Worm (Caenorhabditis elegans) whole organism, L1 larva: ENCODE measurements around the gene trpp-9.

ENCODE experiments used
- C04F5.9 ChIP-seq: sonication (generic microtip); optimal IDR thresholded peaks from 2 replicates; lab custom pipeline; 2016; ENCODE audit warnings: missing genetic modification characterization, missing compliant biosample characterization
- C16A3.4 ChIP-seq: fragments of 150-350 bp; optimal IDR thresholded peaks from 2 replicates; lab custom pipeline; 2014; ENCODE audit warnings: missing biosample characterization, missing genetic modification characterization
- C34B4.2 ChIP-seq: sonication (generic microtip); optimal IDR thresholded peaks from 2 replicates; lab custom pipeline; 2017; ENCODE audit warnings: mild to moderate bottlenecking, missing genetic modification characterization, missing compliant biosample characterization
- Y116A8C.19 ChIP-seq: sonication (generic microtip); optimal IDR thresholded peaks from 2 replicates; lab custom pipeline; 2016; ENCODE audit warnings: missing compliant biosample characterization, missing genetic modification characterization, borderline replicate concordance
- aha-1 ChIP-seq: fragments of 150-350 bp; optimal IDR thresholded peaks from 2 replicates; lab custom pipeline; 2014; ENCODE audit warnings: missing biosample characterization, missing genetic modification characterization
- blmp-1 ChIP-seq: fragments of 150-350 bp; optimal IDR thresholded peaks from 2 replicates; lab custom pipeline; 2014; ENCODE audit warnings: missing biosample characterization, missing genetic modification characterization
- ceh-63 ChIP-seq: fragments of 200-800 bp; sonication (Bioruptor generic); optimal IDR thresholded peaks from 2 replicates; lab custom pipeline; 2018; ENCODE audit warnings: mild to moderate bottlenecking, missing genetic modification characterization, missing compliant biosample characterization
- ceh-82 ChIP-seq, 3 experiments: fragments of 150-350 bp in 1 of 3; sonication (generic microtip) in 2 of 3; optimal IDR thresholded peaks; 2 replicates each; lab custom pipeline; 2014 to 2017; ENCODE audit warnings: missing biosample characterization in 3 of 3, missing genetic modification characterization in 3 of 3
- ceh-88 ChIP-seq: fragments of 200-800 bp; sonication (Bioruptor generic); IDR thresholded peaks from 2 replicates; pipeline ENCODE4 v1.3.6; 2022; ENCODE audit warnings: missing genetic modification characterization, missing compliant biosample characterization
- dpl-1 ChIP-seq, 3 experiments: fragments of 150-350 bp in 2 of 3; sonication (generic microtip) in 1 of 3; optimal IDR thresholded peaks; 2 replicates each; lab custom pipeline; 2014 to 2017; ENCODE audit warnings: missing biosample characterization in 3 of 3, missing genetic modification characterization in 3 of 3, missing genetic modification reagents in 3 of 3
- dsc-1 ChIP-seq: sonication (generic microtip); optimal IDR thresholded peaks from 2 replicates; lab custom pipeline; 2016; ENCODE audit warnings: mild to moderate bottlenecking, missing genetic modification characterization, missing compliant biosample characterization
- efl-1 ChIP-seq, 4 experiments: fragments of 150-350 bp; optimal IDR thresholded peaks in 3 of 4; peaks in 1 of 4; 1 replicate in 1 of 4; 2 replicates in 3 of 4; lab custom pipeline; 2014; ENCODE audit warnings: missing biosample characterization in 2 of 4, missing genetic modification characterization in 2 of 4, missing genetic modification reagents in 2 of 4
- efl-3 ChIP-seq: fragments of 200-800 bp; sonication (Bioruptor generic); optimal IDR thresholded peaks from 2 replicates; lab custom pipeline; 2018; ENCODE audit warnings: mild to moderate bottlenecking, missing genetic modification characterization, missing compliant biosample characterization
- egl-13 ChIP-seq: sonication (generic microtip); optimal IDR thresholded peaks from 2 replicates; lab custom pipeline; 2016; ENCODE audit warnings: missing genotype, missing genetic modification reagents, missing genetic modification characterization, missing compliant biosample characterization
- egl-27 ChIP-seq, 2 experiments: fragments of 150-350 bp in 1 of 2; sonication (generic microtip); optimal IDR thresholded peaks; 3 replicates each; lab custom pipeline; 2017 to 2018; ENCODE audit warnings: missing biosample characterization in 2 of 2, missing genetic modification characterization in 2 of 2, missing genetic modification reagents in 2 of 2
- elt-3 ChIP-seq, 6 experiments: fragments of 150-350 bp in 1 of 6; sonication (generic microtip); optimal IDR thresholded peaks; 2 replicates each; lab custom pipeline; 2017 to 2018; ENCODE audit warnings: missing biosample characterization in 6 of 6, missing genetic modification characterization in 6 of 6, inconsistent platforms in 1 of 6
- fkh-10 ChIP-seq: sonication (generic microtip); optimal IDR thresholded peaks from 2 replicates; lab custom pipeline; 2017; ENCODE audit warnings: missing biosample characterization, missing genetic modification reagents, missing genetic modification characterization
- grh-1 ChIP-seq: fragments of 200-800 bp; sonication (Bioruptor generic); IDR thresholded peaks from 2 replicates; pipeline ENCODE4 v1.3.6; 2022; ENCODE audit warnings: missing genetic modification reagents, missing genetic modification characterization, missing compliant biosample characterization
- hpl-2 ChIP-seq: fragments of 150-350 bp; optimal IDR thresholded peaks from 2 replicates; lab custom pipeline; 2014; ENCODE audit warnings: missing biosample characterization, missing genetic modification reagents, missing genetic modification characterization
- irx-1 ChIP-seq: sonication (generic microtip); optimal IDR thresholded peaks from 2 replicates; lab custom pipeline; 2016; ENCODE audit warnings: missing genetic modification characterization, missing compliant biosample characterization
- isw-1 ChIP-seq: fragments of 200-800 bp; sonication (Bioruptor generic); IDR thresholded peaks from 2 replicates; pipeline ENCODE4 v1.3.6; 2022; ENCODE audit warnings: missing genetic modification characterization, missing compliant biosample characterization
- jun-1 ChIP-seq: fragments of 150-350 bp; optimal IDR thresholded peaks from 2 replicates; lab custom pipeline; 2014; ENCODE audit warnings: missing biosample characterization, missing genetic modification reagents, missing genetic modification characterization
- lin-14 ChIP-seq: fragments of 200-800 bp; sonication (Bioruptor generic); optimal IDR thresholded peaks from 2 replicates; lab custom pipeline; 2018; ENCODE audit warnings: mild to moderate bottlenecking, missing genetic modification characterization, moderate library complexity, missing compliant biosample characterization
- lir-3 ChIP-seq: sonication (generic microtip); optimal IDR thresholded peaks from 2 replicates; lab custom pipeline; 2016; ENCODE audit warnings: mild to moderate bottlenecking, missing genetic modification characterization, moderate library complexity, missing compliant biosample characterization; ENCODE audit not compliant: poor library complexity
- mab-9 ChIP-seq: fragments of 200-800 bp; sonication (Bioruptor generic); IDR thresholded peaks from 2 replicates; pipeline ENCODE4 v1.3.6; 2022; ENCODE audit warnings: missing genetic modification reagents, missing genetic modification characterization, missing compliant biosample characterization
- mdl-1 ChIP-seq, 2 experiments: fragments of 150-350 bp; optimal IDR thresholded peaks; 2 replicates each; lab custom pipeline; 2014 to 2017; ENCODE audit warnings: missing biosample characterization in 2 of 2, missing genetic modification characterization in 2 of 2, inconsistent platforms in 1 of 2
- mep-1 ChIP-seq: fragments of 150-350 bp; optimal IDR thresholded peaks from 2 replicates; lab custom pipeline; 2014; ENCODE audit warnings: missing biosample characterization, missing genetic modification characterization
- nhr-11 ChIP-seq: fragments of 150-350 bp; optimal IDR thresholded peaks from 2 replicates; lab custom pipeline; 2014; ENCODE audit warnings: missing biosample characterization, missing genetic modification characterization
- nhr-237 ChIP-seq: fragments of 150-350 bp; optimal IDR thresholded peaks from 2 replicates; lab custom pipeline; 2014; ENCODE audit warnings: missing biosample characterization, missing genetic modification characterization
- nhr-47 ChIP-seq: sonication (generic microtip); optimal IDR thresholded peaks from 2 replicates; lab custom pipeline; 2016; ENCODE audit warnings: mild to moderate bottlenecking, missing genetic modification characterization, moderate library complexity, missing compliant biosample characterization
- nhr-76 ChIP-seq: sonication (generic microtip); optimal IDR thresholded peaks from 2 replicates; lab custom pipeline; 2017; ENCODE audit warnings: missing biosample characterization, missing genetic modification characterization
- nhr-77 ChIP-seq: fragments of 150-350 bp; optimal IDR thresholded peaks from 2 replicates; lab custom pipeline; 2014; ENCODE audit warnings: missing biosample characterization, missing genetic modification characterization
- nhr-85 ChIP-seq: sonication (generic microtip); peaks from one replicate; lab custom pipeline; 2016; ENCODE audit warnings: missing genetic modification characterization, inconsistent platforms, missing compliant biosample characterization
- nhr-90 ChIP-seq: sonication (generic microtip); optimal IDR thresholded peaks from 2 replicates; lab custom pipeline; 2016; ENCODE audit warnings: mild to moderate bottlenecking, missing genetic modification characterization, missing compliant biosample characterization; ENCODE audit not compliant: poor library complexity
- pag-3 ChIP-seq: sonication (generic microtip); optimal IDR thresholded peaks from 2 replicates; lab custom pipeline; 2017; ENCODE audit warnings: missing genetic modification characterization, mild to moderate bottlenecking, missing compliant biosample characterization, antibody characterized with exemption, borderline replicate concordance; ENCODE audit not compliant: insufficient read depth
- pax-3 ChIP-seq: fragments of 200-800 bp; sonication (Bioruptor generic); optimal IDR thresholded peaks from 2 replicates; lab custom pipeline; 2018; ENCODE audit warnings: mild to moderate bottlenecking, missing genetic modification characterization, moderate library complexity, missing compliant biosample characterization
- pqm-1 ChIP-seq: sonication (generic microtip); optimal IDR thresholded peaks from 3 replicates; lab custom pipeline; 2017; ENCODE audit warnings: missing biosample characterization, missing genetic modification characterization
- rnt-1 ChIP-seq: sonication (generic microtip); optimal IDR thresholded peaks from 2 replicates; lab custom pipeline; 2016; ENCODE audit warnings: mild to moderate bottlenecking, missing genetic modification characterization, moderate library complexity, missing compliant biosample characterization
- skn-1 ChIP-seq: fragments of 150-350 bp; optimal IDR thresholded peaks from 2 replicates; lab custom pipeline; 2014; ENCODE audit warnings: missing biosample characterization, missing genetic modification characterization
- sptf-1 ChIP-seq: fragments of 150-350 bp; optimal IDR thresholded peaks from 2 replicates; lab custom pipeline; 2014; ENCODE audit warnings: missing biosample characterization, missing genetic modification characterization
- unc-130 ChIP-seq: fragments of 150-350 bp; optimal IDR thresholded peaks from 2 replicates; lab custom pipeline; 2017; ENCODE audit warnings: missing biosample characterization, missing genetic modification characterization, inconsistent platforms
- unc-62 ChIP-seq: fragments of 150-350 bp; optimal IDR thresholded peaks from 2 replicates; lab custom pipeline; 2014; ENCODE audit warnings: missing biosample characterization, missing genetic modification reagents, missing genetic modification characterization
- unc-86 ChIP-seq: sonication (generic microtip); optimal IDR thresholded peaks from 2 replicates; lab custom pipeline; 2016; ENCODE audit warnings: missing genetic modification characterization, missing compliant biosample characterization
- zip-4 ChIP-seq: fragments of 200-800 bp; sonication (Bioruptor generic); optimal IDR thresholded peaks from 2 replicates; lab custom pipeline; 2018; ENCODE audit warnings: mild to moderate bottlenecking, missing genetic modification characterization, moderate library complexity, missing compliant biosample characterization

trpp-9 gene

ce11 chrX:11547442-11548023 is 16.2 kb upstream of the trpp-9 start (continued):
- TF ChIP-seq sptf-1 (no peak), efl-3 (GFP tag; lab: Kevin White, UChicago) (no peak), irx-1 (tag; lab: Kevin White, UChicago) (no peak), ceh-63 (no peak), lir-3 (tag; lab: Kevin White, UChicago) (no peak), rnt-1 (tag; lab: Kevin White, UChicago) (peak; percentile 39), unc-130 (tag; lab: Kevin White, UChicago) (no peak), nhr-237 (tag; lab: Kevin White, UChicago) (no peak), nhr-77 (no peak), unc-62 (no peak), nhr-90 (tag; lab: Kevin White, UChicago) (no peak), nhr-47 (no peak), dsc-1 (tag; lab: Kevin White, UChicago) (peak; percentile 83), blmp-1 (tag; lab: Kevin White, UChicago) (peak; percentile 14)

ce11 chrX:11548308-11548707 is 15.4 kb upstream of the trpp-9 start, which contains the start of gene mig-2:
Gene mig-2 (plus strand): TSS chrX:11548608.
- TF ChIP-seq nhr-85 (tag; lab: Kevin White, UChicago) (peak; percentile 30), pag-3 (no peak), nhr-11 (no peak)
- TF ChIP-seq, all 84 proteins: peak for 1

ce11 chrX:11551808-11552207 is 11.9 kb upstream of the trpp-9 start:
- TF ChIP-seq aha-1 (tag; lab: Kevin White, UChicago) (no peak), C04F5.9 (tag; lab: Kevin White, UChicago) (no peak), unc-130 (tag; lab: Kevin White, UChicago) (no peak), Y116A8C.19 (tag; lab: Kevin White, UChicago) (no peak), C34B4.2 (tag; lab: Kevin White, UChicago) (no peak), pag-3 (no peak), mep-1 (tag; lab: Kevin White, UChicago) (no peak), pqm-1 (tag; lab: Kevin White, UChicago) (no peak), unc-86 (tag; lab: Kevin White, UChicago) (no peak), mab-9 (GFP tag; lab: Robert Waterston, UW) (no peak), jun-1 (tag; lab: Kevin White, UChicago) (no peak), ceh-88 (GFP tag; lab: Robert Waterston, UW) (no peak), isw-1 (no peak)

- TF ChIP-seq nhr-76 (tag; lab: Kevin White, UChicago) (no peak), fkh-10 (peak; percentile 23), ceh-82 (tag; optimal IDR thresholded peaks at IDR 0.05; lab: Kevin White, UChicago) (peak in 1 of 3 experiments; percentile 37), nhr-47 (peak; percentile 13), nhr-90 (tag; lab: Kevin White, UChicago) (no peak), grh-1 (GFP tag; lab: Robert Waterston, UW) (no peak), ceh-88 (GFP tag; lab: Robert Waterston, UW) (no peak), lin-14 (GFP tag; lab: Kevin White, UChicago) (peak; percentile 64)
Measured at ce11 chrX:11552879-11553278, 10.8 kb upstream of the trpp-9 start.

ce11 chrX:11554522-11554921 is 9.2 kb upstream of the trpp-9 start:
- TF ChIP-seq unc-86 (tag; lab: Kevin White, UChicago), result peak; percentile 20
- no peak for TF ChIP-seq nhr-47
- no peak for TF ChIP-seq efl-1 (optimal IDR thresholded peaks at IDR 0.05; lab: Kevin White, UChicago)
- TF ChIP-seq efl-1 (GFP tag; optimal IDR thresholded peaks at IDR 0.05 in 1 of 2; lab: Kevin White, UChicago), result no peak
- TF ChIP-seq zip-4 (GFP tag; lab: Kevin White, UChicago), result no peak
- TF ChIP-seq ceh-63, result no peak
- no peak for TF ChIP-seq unc-130 (tag; lab: Kevin White, UChicago)
- no peak for TF ChIP-seq skn-1 (tag; lab: Kevin White, UChicago)
- TF ChIP-seq hpl-2, result no peak
- no peak for TF ChIP-seq elt-3 (tag; optimal IDR thresholded peaks at IDR 0.05; lab: Kevin White, UChicago)
- no peak for TF ChIP-seq egl-27 (tag; optimal IDR thresholded peaks at IDR 0.05; lab: Kevin White, UChicago)
- TF ChIP-seq C16A3.4 (tag; lab: Kevin White, UChicago), result no peak
- TF ChIP-seq mdl-1 (tag; optimal IDR thresholded peaks at IDR 0.05; lab: Kevin White, UChicago), result no peak
- TF ChIP-seq dpl-1 (GFP tag; optimal IDR thresholded peaks at IDR 0.05; lab: Kevin White, UChicago), result no peak
- TF ChIP-seq efl-3 (GFP tag; lab: Kevin White, UChicago), result no peak
- no peak for TF ChIP-seq sptf-1
- no peak for TF ChIP-seq pax-3
- TF ChIP-seq egl-13 (tag; lab: Kevin White, UChicago), result no peak
